Fruit fly (Drosophila melanogaster) whole organism, embryonic: Measurements from ENCODE around the gene CG10353.

Experiments used
- BtbVII ChIP-seq: fragments of 200-800 bp; sonication (Bioruptor generic); optimal IDR thresholded peaks from 3 replicates; lab custom pipeline; 2017; ENCODE audit warnings: missing biosample characterization, mild to moderate bottlenecking, missing genetic modification characterization
- CG11560 ChIP-seq: fragments of 200-800 bp; sonication (Bioruptor generic); IDR thresholded peaks from 3 replicates; pipeline ENCODE4 v1.3.6; 2022; ENCODE audit warnings: missing biosample characterization, missing genetic modification characterization
- CG12219 ChIP-seq: fragments of 200-800 bp; sonication (Bioruptor generic); optimal IDR thresholded peaks from 3 replicates; lab custom pipeline; 2018; ENCODE audit warnings: missing biosample characterization, mild to moderate bottlenecking, missing genetic modification characterization
- CG1602 ChIP-seq: fragments of 200-800 bp; sonication (Bioruptor generic); optimal IDR thresholded peaks from 3 replicates; lab custom pipeline; 2016; ENCODE audit warnings: missing biosample characterization, missing genetic modification characterization
- CG16779 ChIP-seq: fragments of 200-800 bp; sonication (Bioruptor generic); IDR thresholded peaks from 2 replicates; pipeline ENCODE4 v1.3.6; 2022; ENCODE audit warnings: missing biosample characterization, missing genetic modification characterization
- CG17359 ChIP-seq: fragments of 200-800 bp; sonication (Bioruptor generic); optimal IDR thresholded peaks from 3 replicates; lab custom pipeline; 2018; ENCODE audit warnings: missing biosample characterization, mild to moderate bottlenecking, missing genetic modification characterization, moderate library complexity
- CG17802 ChIP-seq: fragments of 200-800 bp; sonication (Bioruptor generic); optimal IDR thresholded peaks from 2 replicates; lab custom pipeline; 2018; ENCODE audit warnings: missing biosample characterization, mild to moderate bottlenecking, missing genetic modification characterization, moderate library complexity
- CG18011 ChIP-seq: fragments of 200-800 bp; sonication (Bioruptor generic); optimal IDR thresholded peaks from 2 replicates; lab custom pipeline; 2017; ENCODE audit warnings: missing biosample characterization, missing genetic modification characterization, mild to moderate bottlenecking, moderate library complexity, missing genotype
- CG18619 ChIP-seq: fragments of 200-800 bp; sonication (Bioruptor generic); optimal IDR thresholded peaks from 3 replicates; lab custom pipeline; 2017; ENCODE audit warnings: missing biosample characterization, mild to moderate bottlenecking, missing genetic modification characterization
- CG2129 ChIP-seq: fragments of 200-800 bp; sonication (Bioruptor generic); IDR thresholded peaks from 2 replicates; pipeline ENCODE4 v1.3.6; 2022; ENCODE audit warnings: missing biosample characterization, missing genetic modification characterization; ENCODE audit not compliant: partially characterized antibody
- CG2202 ChIP-seq: fragments of 200-800 bp; sonication (Bioruptor generic); optimal IDR thresholded peaks from 2 replicates; lab custom pipeline; 2018; ENCODE audit warnings: missing biosample characterization, mild to moderate bottlenecking, missing genetic modification characterization
- CG2875 ChIP-seq: fragments of 200-800 bp; sonication (Bioruptor generic); optimal IDR thresholded peaks from 2 replicates; lab custom pipeline; 2017; ENCODE audit warnings: missing biosample characterization, mild to moderate bottlenecking, missing genetic modification characterization, missing genetic modification reagents
- CG3407 ChIP-seq: fragments of 200-800 bp; sonication (Bioruptor generic); optimal IDR thresholded peaks from 2 replicates; lab custom pipeline; 2018; ENCODE audit warnings: missing biosample characterization, mild to moderate bottlenecking, missing genetic modification characterization
- CG34224 ChIP-seq: fragments of 200-800 bp; sonication (Bioruptor generic); IDR thresholded peaks from 3 replicates; pipeline ENCODE4 v1.3.6; 2022; ENCODE audit warnings: missing biosample characterization, missing genetic modification characterization; ENCODE audit not compliant: partially characterized antibody
- CG34376 ChIP-seq: fragments of 200-800 bp; sonication (Bioruptor generic); optimal IDR thresholded peaks from 2 replicates; lab custom pipeline; 2018; ENCODE audit warnings: missing biosample characterization, mild to moderate bottlenecking, missing genetic modification characterization
- CG3995 ChIP-seq: fragments of 200-800 bp; sonication (Bioruptor generic); optimal IDR thresholded peaks from 3 replicates; lab custom pipeline; 2016; ENCODE audit warnings: missing biosample characterization, missing genetic modification characterization
- CG4617 ChIP-seq: fragments of 200-800 bp; sonication (Bioruptor generic); optimal IDR thresholded peaks from 3 replicates; lab custom pipeline; 2016; ENCODE audit warnings: missing biosample characterization, missing genetic modification characterization, borderline replicate concordance
- CG6765 ChIP-seq: fragments of 200-800 bp; sonication (Bioruptor generic); optimal IDR thresholded peaks from 3 replicates; lab custom pipeline; 2017; ENCODE audit warnings: missing biosample characterization, mild to moderate bottlenecking, missing genetic modification characterization
- CG6791 ChIP-seq: fragments of 200-800 bp; sonication (Bioruptor generic); IDR thresholded peaks from 3 replicates; pipeline ENCODE4 v1.3.6; 2022; ENCODE audit warnings: missing biosample characterization, missing genetic modification characterization; ENCODE audit not compliant: partially characterized antibody
- CG8359 ChIP-seq: fragments of 200-800 bp; sonication (Bioruptor generic); optimal IDR thresholded peaks from 2 replicates; lab custom pipeline; 2017; ENCODE audit warnings: missing biosample characterization, mild to moderate bottlenecking, missing genetic modification characterization, borderline replicate concordance
- CG9215 ChIP-seq: fragments of 200-800 bp; sonication (Bioruptor generic); IDR thresholded peaks from 2 replicates; pipeline ENCODE4 v1.3.6; 2022; ENCODE audit warnings: missing biosample characterization, missing genetic modification characterization
- CTCF ChIP-seq: fragments of 200-800 bp; sonication (Bioruptor generic); optimal IDR thresholded peaks from 2 replicates; lab custom pipeline; 2017; ENCODE audit warnings: missing biosample characterization, mild to moderate bottlenecking, missing genetic modification characterization, moderate library complexity
- Deaf1 ChIP-seq: fragments of 200-800 bp; optimal IDR thresholded peaks from 3 replicates; lab custom pipeline; 2019; ENCODE audit warnings: missing biosample characterization, mild to moderate bottlenecking, missing genetic modification characterization, moderate library complexity
- Doc3 ChIP-seq: fragments of 200-800 bp; sonication (Bioruptor generic); IDR thresholded peaks from 3 replicates; pipeline ENCODE4 v1.3.6; 2022; ENCODE audit warnings: missing biosample characterization, missing genetic modification characterization; ENCODE audit not compliant: partially characterized antibody
- Hr39 ChIP-seq: fragments of >200 bp; optimal IDR thresholded peaks from 2 replicates; lab custom pipeline; 2017
- Mad ChIP-seq: fragments of 200-800 bp; sonication (Bioruptor generic); optimal IDR thresholded peaks from 2 replicates; lab custom pipeline; 2016; ENCODE audit warnings: missing biosample characterization, missing genetic modification characterization
- Med ChIP-seq: fragments of 200-800 bp; sonication (Bioruptor generic); peaks from one replicate; lab custom pipeline; 2016; ENCODE audit warnings: missing biosample characterization, missing genetic modification characterization, mild to moderate bottlenecking, inconsistent platforms, moderate library complexity
- Neu2 ChIP-seq: fragments of 200-800 bp; sonication (Bioruptor generic); optimal IDR thresholded peaks from 3 replicates; lab custom pipeline; 2016; ENCODE audit warnings: missing biosample characterization, missing genetic modification characterization, borderline replicate concordance
- Ssrp ChIP-seq: fragments of 200-800 bp; sonication (Bioruptor generic); optimal IDR thresholded peaks from 2 replicates; lab custom pipeline; 2018; ENCODE audit warnings: missing biosample characterization, mild to moderate bottlenecking, missing genetic modification characterization, moderate library complexity
- bbx ChIP-seq: fragments of 200-800 bp; sonication (Bioruptor generic); IDR thresholded peaks from 2 replicates; pipeline ENCODE4 v1.3.6; 2022; ENCODE audit warnings: missing biosample characterization, missing genetic modification characterization; ENCODE audit not compliant: partially characterized antibody
- cato ChIP-seq: fragments of 200-800 bp; sonication (Bioruptor generic); optimal IDR thresholded peaks from 2 replicates; lab custom pipeline; 2016; ENCODE audit warnings: missing biosample characterization, missing genetic modification characterization, borderline replicate concordance
- chm ChIP-seq: fragments of 200-800 bp; sonication (Bioruptor generic); IDR thresholded peaks from 2 replicates; pipeline ENCODE4 v1.3.6; 2022; ENCODE audit warnings: missing biosample characterization, missing genetic modification characterization
- croc ChIP-seq: fragments of 200-800 bp; sonication (Bioruptor generic); conservative IDR thresholded peaks from 3 replicates; pipeline ENCODE4 v1.3.6; 2022; ENCODE audit warnings: missing biosample characterization, missing genetic modification characterization
- crp ChIP-seq, 2 experiments: fragments of 200-800 bp; sonication (Bioruptor generic); optimal IDR thresholded peaks; 2 replicates in 1 of 2; 3 replicates in 1 of 2; lab custom pipeline; 2017; ENCODE audit warnings: missing biosample characterization in 2 of 2, missing genetic modification characterization in 2 of 2, mild to moderate bottlenecking in 1 of 2, moderate library complexity in 1 of 2
- eyg ChIP-seq: fragments of 200-800 bp; sonication (Bioruptor generic); optimal IDR thresholded peaks from 3 replicates; lab custom pipeline; 2016; ENCODE audit warnings: missing biosample characterization, missing genetic modification characterization
- grau ChIP-seq: fragments of 200-800 bp; optimal IDR thresholded peaks from 3 replicates; lab custom pipeline; 2019; ENCODE audit warnings: missing biosample characterization, mild to moderate bottlenecking, missing genetic modification characterization, moderate library complexity
- gro ChIP-seq: fragments of 200-800 bp; sonication (Bioruptor generic); optimal IDR thresholded peaks from 2 replicates; lab custom pipeline; 2016; ENCODE audit warnings: missing biosample characterization, missing genetic modification characterization
- hth ChIP-seq: fragments of >200 bp; optimal IDR thresholded peaks from 2 replicates; lab custom pipeline; 2017; ENCODE audit warnings: inconsistent platforms
- inv ChIP-seq: fragments of 200-800 bp; sonication (Bioruptor generic); IDR thresholded peaks from 2 replicates; pipeline ENCODE4 v1.3.6; 2022; ENCODE audit warnings: missing biosample characterization, missing genetic modification characterization; ENCODE audit not compliant: partially characterized antibody
- kay ChIP-seq: fragments of 200-800 bp; sonication (Bioruptor generic); optimal IDR thresholded peaks from 2 replicates; lab custom pipeline; 2016; ENCODE audit warnings: missing biosample characterization, missing genetic modification characterization
- sc ChIP-seq, 3 experiments: fragments of >200 bp in 2 of 3; fragments of 200-800 bp in 1 of 3; sonication (Bioruptor generic) in 1 of 3; optimal IDR thresholded peaks; 2 replicates in 2 of 3; 3 replicates in 1 of 3; lab custom pipeline; 2017; ENCODE audit warnings: mild to moderate bottlenecking in 1 of 3, missing biosample characterization in 1 of 3, missing genetic modification characterization in 1 of 3, missing genetic modification reagents in 1 of 3
- schlank ChIP-seq: fragments of 200-800 bp; sonication (Bioruptor generic); optimal IDR thresholded peaks from 2 replicates; lab custom pipeline; 2018; ENCODE audit warnings: missing biosample characterization, mild to moderate bottlenecking, missing genetic modification characterization
- sens ChIP-seq: fragments of 200-800 bp; sonication (Bioruptor generic); peaks from one replicate; lab custom pipeline; 2016; ENCODE audit warnings: missing biosample characterization, missing genetic modification characterization
- seq ChIP-seq: fragments of 200-800 bp; sonication (Bioruptor generic); IDR thresholded peaks from 2 replicates; pipeline ENCODE4 v1.3.6; 2022; ENCODE audit warnings: missing biosample characterization, missing genetic modification characterization
- sna ChIP-seq: fragments of 200-800 bp; sonication (Bioruptor generic); IDR thresholded peaks from 2 replicates; pipeline ENCODE4 v1.3.6; 2022; ENCODE audit warnings: missing biosample characterization, missing genetic modification characterization; ENCODE audit not compliant: partially characterized antibody
- so ChIP-seq: fragments of 200-800 bp; sonication (Bioruptor generic); IDR thresholded peaks from 3 replicates; pipeline ENCODE4 v1.3.6; 2022; ENCODE audit warnings: missing biosample characterization, missing genetic modification characterization
- sqz ChIP-seq: fragments of 200-800 bp; sonication (Bioruptor generic); optimal IDR thresholded peaks from 3 replicates; lab custom pipeline; 2018; ENCODE audit warnings: missing biosample characterization, mild to moderate bottlenecking, missing genetic modification characterization
- stwl ChIP-seq: fragments of 200-800 bp; sonication (Bioruptor generic); optimal IDR thresholded peaks from 3 replicates; lab custom pipeline; 2018; ENCODE audit warnings: missing biosample characterization, mild to moderate bottlenecking, missing genetic modification characterization, moderate library complexity
- sug ChIP-seq: fragments of 200-800 bp; optimal IDR thresholded peaks from 2 replicates; lab custom pipeline; 2019; ENCODE audit warnings: missing biosample characterization, mild to moderate bottlenecking, missing genetic modification characterization, moderate library complexity
- zfh1 ChIP-seq: fragments of 200-800 bp; sonication (Bioruptor generic); IDR thresholded peaks from 3 replicates; pipeline ENCODE4 v1.3.6; 2022; ENCODE audit warnings: missing biosample characterization, missing genetic modification characterization
- zfh2 ChIP-seq: fragments of 200-800 bp; sonication (Bioruptor generic); optimal IDR thresholded peaks from 2 replicates; lab custom pipeline; 2016; ENCODE audit warnings: missing biosample characterization, missing genetic modification characterization

Gene CG10353

dm6 chrX:11888142-11888541 is 1.2 kb upstream of the CG10353 start, which contains the start of gene CG1840 (continued):
- TF ChIP-seq Deaf1 (peak; percentile 2), CG18619 (GFP tag; lab: Kevin White, UChicago) (no peak), CTCF (no peak), CG34224 (GFP tag; lab: Robert Waterston, UW) (peak; percentile 78), CG2129 (GFP tag; lab: Robert Waterston, UW) (peak; percentile 54), CG18011 (no peak), CG9215 (GFP tag; lab: Robert Waterston, UW) (no peak), croc (no peak), CG11560 (tag; lab: Robert Waterston, UW) (no peak), Med (GFP tag; lab: Kevin White, UChicago) (peak; percentile 74), CG17359 (tag; lab: Kevin White, UChicago) (peak; percentile 65), hth (lab: Kevin White, UChicago) (no peak), chm (no peak), Ssrp (tag; lab: Kevin White, UChicago) (no peak), kay (no peak), zfh2 (peak; percentile 1), zfh1 (GFP tag; lab: Robert Waterston, UW) (no peak), sug (peak; percentile 8), inv (GFP tag; lab: Robert Waterston, UW) (peak; percentile 50; the same call in 1 of the 2 replicates), CG3995 (GFP tag; lab: Kevin White, UChicago) (no peak), CG4617 (GFP tag; lab: Kevin White, UChicago) (peak; percentile 31), CG6791 (GFP tag; lab: Robert Waterston, UW) (peak; percentile 77), crp (GFP tag; optimal IDR thresholded peaks at IDR 0.05; lab: Kevin White, UChicago) (peak in 1 of 2 experiments; percentile 79), stwl (tag; lab: Kevin White, UChicago) (peak; percentile 59), BtbVII (no peak), CG8359 (GFP tag; lab: Kevin White, UChicago) (no peak), grau (tag; lab: Kevin White, UChicago) (peak; percentile 25), sc (optimal IDR thresholded peaks at IDR 0.05; lab: Kevin White, UChicago) (no peak), sc (GFP tag; optimal IDR thresholded peaks at IDR 0.05; lab: Kevin White, UChicago) (no peak), CG2202 (tag; lab: Kevin White, UChicago) (no peak), seq (GFP tag; lab: Robert Waterston, UW) (no peak), bbx (GFP tag; lab: Robert Waterston, UW) (peak; percentile 74), cato (GFP tag; lab: Kevin White, UChicago) (no peak), so (GFP tag; lab: Robert Waterston, UW) (no peak), sqz (GFP tag; lab: Kevin White, UChicago) (peak; percentile 90), eyg (GFP tag; lab: Kevin White, UChicago) (no peak), gro (GFP tag; lab: Kevin White, UChicago) (peak; percentile 40), CG1602 (GFP tag; lab: Kevin White, UChicago) (no peak), Hr39 (lab: Kevin White, UChicago) (no peak), Mad (GFP tag; lab: Kevin White, UChicago) (no peak), sens (GFP tag; lab: Kevin White, UChicago) (peak; percentile 78), CG2875 (no peak), schlank (tag; lab: Kevin White, UChicago) (no peak), Doc3 (GFP tag; lab: Robert Waterston, UW) (peak; percentile 77), CG34376 (GFP tag; lab: Kevin White, UChicago) (peak; percentile 8), CG17802 (tag; lab: Kevin White, UChicago) (no peak), sna (peak; percentile 51; the same call in 1 of the 2 replicates), CG16779 (no peak), Neu2 (no peak), CG12219 (no peak), CG6765 (GFP tag; lab: Kevin White, UChicago) (no peak), CG3407 (GFP tag; lab: Kevin White, UChicago) (no peak)
